Worm (Caenorhabditis elegans): Measurements from ENCODE around the gene sra-34.

DNA sequence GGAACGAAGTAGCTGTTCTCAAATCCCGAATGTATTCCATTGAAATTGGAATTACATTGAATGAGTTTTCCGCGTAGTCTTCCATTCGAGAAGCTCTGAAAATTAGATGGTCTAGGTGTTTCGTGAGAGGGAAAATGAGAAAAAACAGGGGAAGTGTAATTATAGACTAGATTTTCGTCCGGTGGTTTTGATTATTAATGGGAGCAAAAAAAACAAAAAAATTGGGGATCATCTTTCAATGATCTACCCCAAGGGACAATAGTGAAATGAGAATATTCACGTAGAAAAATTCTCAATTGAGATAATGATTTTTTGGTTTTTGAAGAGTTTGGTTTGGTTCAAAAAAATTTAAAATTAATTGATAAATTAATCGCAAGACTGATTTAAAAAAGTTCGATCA, 11.6 kb downstream of the sra-34 start, which contains the start of gene sra-32:
- no peak for TF ChIP-seq nhr-237 (tag; optimal IDR thresholded peaks at IDR 0.05)
- no peak for TF ChIP-seq tlp-1 (tag; optimal IDR thresholded peaks at IDR 0.05)
- TF ChIP-seq lin-39 (tag; optimal IDR thresholded peaks at IDR 0.05): no peak
- TF ChIP-seq mab-9 (GFP tag; IDR thresholded peaks at IDR 0.05): no peak
- TF ChIP-seq ztf-11 (tag; optimal IDR thresholded peaks at IDR 0.05): no peak
- no peak for TF ChIP-seq lsy-2 (tag; optimal IDR thresholded peaks at IDR 0.05)
- TF ChIP-seq nhr-47 (tag; optimal IDR thresholded peaks at IDR 0.05): no peak
- no peak for TF ChIP-seq snpc-4 (tag; optimal IDR thresholded peaks at IDR 0.05)
- TF ChIP-seq hpl-2 (GFP tag; optimal IDR thresholded peaks at IDR 0.05): no peak

Measured in whole organism, L1 larva.